Fruit fly (Drosophila melanogaster) whole organism, embryonic: ENCODE results near the gene RabX6.
A peak's percentile ranks its signal among the peaks of the same experiment; 100 is the strongest.

ENCODE experiments used
- CG10321 ChIP-seq: fragments of 200-800 bp; sonication (Bioruptor generic); IDR thresholded peaks from 2 replicates; pipeline ENCODE4 v1.3.6; 2022; ENCODE audit warnings: missing biosample characterization, missing genetic modification characterization
- CG11456 ChIP-seq: fragments of 200-800 bp; sonication (Bioruptor generic); IDR thresholded peaks from 3 replicates; pipeline ENCODE4 v1.3.6; 2022; ENCODE audit warnings: missing biosample characterization, missing genetic modification characterization
- CG12104 ChIP-seq: fragments of 200-800 bp; sonication (Bioruptor generic); optimal IDR thresholded peaks from 3 replicates; lab custom pipeline; 2016; ENCODE audit warnings: missing biosample characterization, missing genetic modification characterization
- CG12236 ChIP-seq: fragments of 200-800 bp; sonication (Bioruptor generic); optimal IDR thresholded peaks from 2 replicates; lab custom pipeline; 2016; ENCODE audit warnings: missing biosample characterization, missing genetic modification characterization
- CG12942 ChIP-seq: fragments of 200-800 bp; sonication (Bioruptor generic); optimal IDR thresholded peaks from 3 replicates; lab custom pipeline; 2016; ENCODE audit warnings: missing biosample characterization, missing genetic modification characterization
- CG16779 ChIP-seq: fragments of 200-800 bp; sonication (Bioruptor generic); IDR thresholded peaks from 2 replicates; pipeline ENCODE4 v1.3.6; 2022; ENCODE audit warnings: missing biosample characterization, missing genetic modification characterization
- CG17186 ChIP-seq: fragments of 200-800 bp; sonication (Bioruptor generic); optimal IDR thresholded peaks from 3 replicates; lab custom pipeline; 2017; ENCODE audit warnings: missing biosample characterization, missing genetic modification reagents, missing genetic modification characterization
- CG18262 ChIP-seq: fragments of 200-800 bp; optimal IDR thresholded peaks from 3 replicates; lab custom pipeline; 2019; ENCODE audit warnings: missing biosample characterization, mild to moderate bottlenecking, missing genetic modification characterization, moderate library complexity
- CG2116 ChIP-seq: fragments of 200-800 bp; sonication (Bioruptor generic); optimal IDR thresholded peaks from 3 replicates; lab custom pipeline; 2018; ENCODE audit warnings: missing biosample characterization, mild to moderate bottlenecking, missing genetic modification characterization
- CG2875 ChIP-seq: fragments of 200-800 bp; sonication (Bioruptor generic); optimal IDR thresholded peaks from 2 replicates; lab custom pipeline; 2017; ENCODE audit warnings: missing biosample characterization, mild to moderate bottlenecking, missing genetic modification characterization, missing genetic modification reagents
- CG33557 ChIP-seq: fragments of 200-800 bp; sonication (Bioruptor generic); optimal IDR thresholded peaks from 2 replicates; lab custom pipeline; 2019; ENCODE audit warnings: missing biosample characterization, mild to moderate bottlenecking, missing genetic modification characterization, moderate library complexity
- CG3838 ChIP-seq: fragments of 200-800 bp; sonication (Bioruptor generic); optimal IDR thresholded peaks from 3 replicates; lab custom pipeline; 2016; ENCODE audit warnings: missing biosample characterization, missing genetic modification characterization
- CG5180 ChIP-seq: fragments of 200-800 bp; sonication (Bioruptor generic); optimal IDR thresholded peaks from 3 replicates; lab custom pipeline; 2017; ENCODE audit warnings: missing biosample characterization, missing genetic modification characterization, mild to moderate bottlenecking, moderate library complexity, missing genetic modification reagents
- CG6175 ChIP-seq: fragments of 200-800 bp; sonication (Bioruptor generic); IDR thresholded peaks from 3 replicates; pipeline ENCODE4 v1.3.6; 2022; ENCODE audit warnings: missing biosample characterization, missing genetic modification characterization
- CG6272 ChIP-seq: fragments of 200-800 bp; sonication (Bioruptor generic); IDR thresholded peaks from 2 replicates; pipeline ENCODE4 v1.3.6; 2022; ENCODE audit warnings: missing biosample characterization, missing genetic modification characterization
- CG7745 ChIP-seq: fragments of 200-800 bp; sonication (Bioruptor generic); optimal IDR thresholded peaks from 2 replicates; lab custom pipeline; 2018; ENCODE audit warnings: missing biosample characterization, mild to moderate bottlenecking, missing genetic modification characterization, moderate library complexity
- CG8359 ChIP-seq: fragments of 200-800 bp; sonication (Bioruptor generic); optimal IDR thresholded peaks from 2 replicates; lab custom pipeline; 2017; ENCODE audit warnings: missing biosample characterization, mild to moderate bottlenecking, missing genetic modification characterization, borderline replicate concordance
- CG8765 ChIP-seq: fragments of 200-800 bp; sonication (Bioruptor generic); IDR thresholded peaks from 2 replicates; pipeline ENCODE4 v1.3.6; 2022; ENCODE audit warnings: missing biosample characterization, missing genetic modification characterization
- CG9215 ChIP-seq: fragments of 200-800 bp; sonication (Bioruptor generic); IDR thresholded peaks from 2 replicates; pipeline ENCODE4 v1.3.6; 2022; ENCODE audit warnings: missing biosample characterization, missing genetic modification characterization
- CG9437 ChIP-seq: fragments of 200-800 bp; sonication (Bioruptor generic); optimal IDR thresholded peaks from 2 replicates; lab custom pipeline; 2018; ENCODE audit warnings: missing biosample characterization, mild to moderate bottlenecking, missing genetic modification characterization
- CHES-1-like ChIP-seq: fragments of 200-800 bp; sonication (Bioruptor generic); optimal IDR thresholded peaks from 2 replicates; lab custom pipeline; 2016; ENCODE audit warnings: missing biosample characterization, missing genetic modification characterization
- CTCF ChIP-seq: fragments of 200-800 bp; sonication (Bioruptor generic); optimal IDR thresholded peaks from 2 replicates; lab custom pipeline; 2017; ENCODE audit warnings: missing biosample characterization, mild to moderate bottlenecking, missing genetic modification characterization, moderate library complexity
- CoRest ChIP-seq: fragments of 200-800 bp; sonication (Bioruptor generic); optimal IDR thresholded peaks from 3 replicates; lab custom pipeline; 2018; ENCODE audit warnings: missing biosample characterization, mild to moderate bottlenecking, missing genetic modification characterization, moderate library complexity
- E2f2 ChIP-seq: fragments of 200-800 bp; sonication (Bioruptor generic); IDR thresholded peaks from 2 replicates; pipeline ENCODE4 v1.3.6; 2022; ENCODE audit warnings: missing biosample characterization, missing genetic modification characterization
- Elba2 ChIP-seq: fragments of 200-800 bp; sonication (Bioruptor generic); optimal IDR thresholded peaks from 3 replicates; lab custom pipeline; 2016; ENCODE audit warnings: missing biosample characterization, missing genetic modification characterization
- Fer3 ChIP-seq: fragments of 200-800 bp; sonication (Bioruptor generic); optimal IDR thresholded peaks from 2 replicates; lab custom pipeline; 2018; ENCODE audit warnings: missing biosample characterization, mild to moderate bottlenecking, missing genetic modification characterization, moderate library complexity
- MTF-1 ChIP-seq: fragments of 200-800 bp; sonication (Bioruptor generic); optimal IDR thresholded peaks from 2 replicates; lab custom pipeline; 2018; ENCODE audit warnings: missing biosample characterization, mild to moderate bottlenecking, missing genetic modification characterization, borderline replicate concordance
- NC2α ChIP-seq: fragments of 200-800 bp; sonication (Bioruptor generic); optimal IDR thresholded peaks from 2 replicates; lab custom pipeline; 2016; ENCODE audit warnings: missing biosample characterization, missing genetic modification characterization
- Oli ChIP-seq: fragments of 200-800 bp; sonication (Bioruptor generic); optimal IDR thresholded peaks from 2 replicates; lab custom pipeline; 2018; ENCODE audit warnings: missing biosample characterization, mild to moderate bottlenecking, missing genetic modification characterization, moderate library complexity
- Pdp1 ChIP-seq, 2 experiments: fragments of 200-800 bp; sonication (Bioruptor generic); optimal IDR thresholded peaks; 3 replicates each; lab custom pipeline; 2016; ENCODE audit warnings: missing biosample characterization in 2 of 2, missing genetic modification characterization in 2 of 2, mild to moderate bottlenecking in 1 of 2, moderate library complexity in 1 of 2
- Stat92E ChIP-seq, 3 experiments: fragments of >200 bp in 2 of 3; fragments of 200-800 bp in 1 of 3; sonication (Bioruptor generic) in 1 of 3; optimal IDR thresholded peaks; 2 replicates each; lab custom pipeline; 2017 to 2019; ENCODE audit warnings: missing biosample characterization in 3 of 3, missing genetic modification characterization in 3 of 3, mild to moderate bottlenecking in 1 of 3, moderate library complexity in 1 of 3
- Vsx1 ChIP-seq: fragments of 200-800 bp; sonication (Bioruptor generic); optimal IDR thresholded peaks from 2 replicates; lab custom pipeline; 2017; ENCODE audit warnings: missing biosample characterization, mild to moderate bottlenecking, missing genetic modification characterization, missing genetic modification reagents
- Xbp1 ChIP-seq: fragments of 200-800 bp; sonication (Bioruptor generic); optimal IDR thresholded peaks from 3 replicates; lab custom pipeline; 2016; ENCODE audit warnings: missing biosample characterization, mild to moderate bottlenecking, missing genetic modification characterization
- btn ChIP-seq: fragments of 200-800 bp; sonication (Bioruptor generic); optimal IDR thresholded peaks from 2 replicates; lab custom pipeline; 2016; ENCODE audit warnings: missing biosample characterization, missing genetic modification characterization
- dati ChIP-seq: fragments of 200-800 bp; sonication (Bioruptor generic); IDR thresholded peaks from 2 replicates; pipeline ENCODE4 v1.3.6; 2022; ENCODE audit warnings: missing biosample characterization, missing genetic modification characterization
- fd96Cb ChIP-seq: fragments of 200-800 bp; sonication (Bioruptor generic); optimal IDR thresholded peaks from 2 replicates; lab custom pipeline; 2018; ENCODE audit warnings: missing biosample characterization, mild to moderate bottlenecking, missing genetic modification characterization, moderate library complexity
- gcm2 ChIP-seq: fragments of 200-800 bp; sonication (Bioruptor generic); optimal IDR thresholded peaks from 2 replicates; lab custom pipeline; 2016; ENCODE audit warnings: missing biosample characterization, missing genetic modification characterization
- ind ChIP-seq: fragments of 200-800 bp; sonication (Bioruptor generic); optimal IDR thresholded peaks from 3 replicates; lab custom pipeline; 2016; ENCODE audit warnings: missing biosample characterization, missing genetic modification characterization
- nau ChIP-seq: fragments of 200-800 bp; sonication (Bioruptor generic); optimal IDR thresholded peaks from 3 replicates; lab custom pipeline; 2017; ENCODE audit warnings: missing biosample characterization, mild to moderate bottlenecking, missing genetic modification characterization, missing genetic modification reagents
- p53 ChIP-seq: fragments of 200-800 bp; sonication (Bioruptor generic); optimal IDR thresholded peaks from 2 replicates; lab custom pipeline; 2016; ENCODE audit warnings: missing biosample characterization, missing genetic modification characterization
- prd ChIP-seq, 3 experiments: fragments of >200 bp in 2 of 3; fragments of 200-800 bp in 1 of 3; sonication (Bioruptor generic) in 1 of 3; optimal IDR thresholded peaks in 2 of 3; IDR thresholded peaks in 1 of 3; 2 replicates in 2 of 3; 3 replicates in 1 of 3; pipeline versions ENCODE4 v1.3.6 to Lab custom; 2017 to 2022; ENCODE audit warnings: missing biosample characterization in 1 of 3, missing genetic modification characterization in 1 of 3
- repo ChIP-seq: fragments of 200-800 bp; sonication (Bioruptor generic); optimal IDR thresholded peaks from 2 replicates; lab custom pipeline; 2016; ENCODE audit warnings: missing biosample characterization, missing genetic modification characterization
- run ChIP-seq: fragments of 200-800 bp; sonication (Bioruptor generic); optimal IDR thresholded peaks from 3 replicates; lab custom pipeline; 2018; ENCODE audit warnings: missing biosample characterization, mild to moderate bottlenecking, missing genetic modification characterization
- tio ChIP-seq: fragments of 200-800 bp; sonication (Bioruptor generic); optimal IDR thresholded peaks from 2 replicates; lab custom pipeline; 2017; ENCODE audit warnings: missing biosample characterization, missing genetic modification characterization, inconsistent platforms
- ttk ChIP-seq: fragments of 200-800 bp; sonication (Bioruptor generic); IDR thresholded peaks from 2 replicates; pipeline ENCODE4 v2.1.2; 2022; ENCODE audit warnings: missing biosample characterization, missing genetic modification characterization
- tup ChIP-seq: fragments of 200-800 bp; sonication (Bioruptor generic); optimal IDR thresholded peaks from 2 replicates; lab custom pipeline; 2016; ENCODE audit warnings: missing biosample characterization, mild to moderate bottlenecking, missing genetic modification characterization, moderate library complexity
- vfl ChIP-seq: fragments of 200-800 bp; sonication (Bioruptor generic); optimal IDR thresholded peaks from 2 replicates; lab custom pipeline; 2016; ENCODE audit warnings: missing biosample characterization, missing genetic modification characterization
- wdn ChIP-seq: fragments of 200-800 bp; sonication (Bioruptor generic); IDR thresholded peaks from 2 replicates; pipeline ENCODE4 v1.3.6; 2022; ENCODE audit warnings: missing biosample characterization, missing genetic modification characterization
- zfh2 ChIP-seq: fragments of 200-800 bp; sonication (Bioruptor generic); optimal IDR thresholded peaks from 2 replicates; lab custom pipeline; 2016; ENCODE audit warnings: missing biosample characterization, missing genetic modification characterization

RabX6 gene

DNA sequence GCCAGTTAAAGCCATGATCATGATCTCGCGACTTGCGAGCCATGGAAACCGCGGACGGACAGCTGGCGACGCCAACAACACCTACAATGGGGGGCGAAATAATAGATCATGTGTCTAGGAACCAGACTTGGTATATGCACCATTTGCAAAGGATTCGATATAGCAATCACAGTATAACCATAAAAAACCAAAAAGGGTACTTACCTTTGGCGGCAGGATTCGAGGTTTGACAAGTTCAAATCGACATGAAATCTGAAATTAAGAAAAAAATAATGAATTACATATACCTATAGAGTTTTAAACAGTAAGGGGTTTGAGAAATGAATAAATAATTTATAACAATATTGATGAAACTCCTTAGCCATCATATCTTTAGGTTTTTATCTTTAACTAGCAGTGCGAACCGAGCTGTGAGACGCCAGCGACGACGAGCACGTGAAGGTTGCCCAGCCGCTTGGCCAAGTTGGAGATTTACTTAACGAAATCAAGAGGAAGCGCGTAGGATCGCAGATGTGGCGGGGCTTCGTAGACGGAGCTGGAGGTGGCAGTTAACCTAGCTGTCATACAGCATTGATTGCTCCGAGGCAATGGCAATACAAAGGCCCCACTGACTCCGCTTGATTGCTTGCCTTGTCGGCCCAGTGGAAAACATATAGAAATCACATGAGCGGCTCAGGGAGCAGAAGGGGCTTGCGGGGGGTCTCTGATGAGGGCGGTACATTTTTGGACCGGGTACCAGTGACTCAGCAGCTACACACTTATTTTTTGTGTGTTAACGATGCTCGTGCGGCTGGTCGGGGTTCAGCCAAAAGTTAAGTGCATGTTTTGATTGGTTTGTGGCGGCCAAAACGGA lies 43.8 kb downstream of the RabX6 start (continued):
- no peak for TF ChIP-seq gcm2 (GFP tag; lab: Kevin White, UChicago)
- no peak for TF ChIP-seq CG3838 (GFP tag; lab: Kevin White, UChicago)
- TF ChIP-seq CG6175 = peak; percentile 51; the same call in 1 of the 3 replicates
- TF ChIP-seq CG2875 (GFP tag; lab: Kevin White, UChicago) = no peak
- TF ChIP-seq Pdp1 (GFP tag; optimal IDR thresholded peaks at IDR 0.05; lab: Kevin White, UChicago) = peak in 1 of 2 experiments; percentile 8
- TF ChIP-seq CG12942 = no peak
- TF ChIP-seq CG7745 (tag; lab: Kevin White, UChicago) = no peak
- peak; percentile 15 for TF ChIP-seq ind (GFP tag; lab: Kevin White, UChicago)
- no peak for TF ChIP-seq CG6272 (GFP tag; lab: Robert Waterston, UW)
- no peak for TF ChIP-seq MTF-1
- no peak for TF ChIP-seq run (tag; lab: Kevin White, UChicago)
- no peak for TF ChIP-seq CG10321 (GFP tag; lab: Robert Waterston, UW)
- TF ChIP-seq wdn = no peak
- TF ChIP-seq CoRest (tag; lab: Kevin White, UChicago) = peak; percentile 45
- no peak for TF ChIP-seq Stat92E (GFP tag; optimal IDR thresholded peaks at IDR 0.05; lab: Kevin White, UChicago)
- no peak for TF ChIP-seq CG8359 (GFP tag; lab: Kevin White, UChicago)
- TF ChIP-seq vfl (GFP tag; lab: Kevin White, UChicago) = no peak
- TF ChIP-seq CG12104 (GFP tag; lab: Kevin White, UChicago) = no peak
- no peak for TF ChIP-seq prd (optimal IDR thresholded peaks at IDR 0.05; lab: Kevin White, UChicago)
- TF ChIP-seq prd (GFP tag; IDR thresholded peaks at IDR 0.05; lab: Robert Waterston, UW) = peak; percentile 44; the same call in 1 of the 3 replicates
- peak; percentile 22 for TF ChIP-seq tio
- TF ChIP-seq Vsx1 (GFP tag; lab: Kevin White, UChicago) = no peak
- no peak for TF ChIP-seq CG2116 (GFP tag; lab: Kevin White, UChicago)
- TF ChIP-seq CG9437 (GFP tag; lab: Kevin White, UChicago) = peak; percentile 25
- no peak for TF ChIP-seq Fer3
- TF ChIP-seq zfh2 (GFP tag; lab: Kevin White, UChicago) = no peak
- TF ChIP-seq ttk (GFP tag; lab: Robert Waterston, UW) = no peak
- no peak for TF ChIP-seq CG16779 (GFP tag; lab: Robert Waterston, UW)
- no peak for TF ChIP-seq p53 (GFP tag; lab: Kevin White, UChicago)
- no peak for TF ChIP-seq E2f2
- TF ChIP-seq CG33557 (GFP tag; lab: Kevin White, UChicago) = no peak
- TF ChIP-seq CG11456 = no peak
- TF ChIP-seq CG9215 (GFP tag; lab: Robert Waterston, UW) = no peak
- no peak for TF ChIP-seq CG5180 (GFP tag; lab: Kevin White, UChicago)
- no peak for TF ChIP-seq CG8765 (GFP tag; lab: Robert Waterston, UW)
- TF ChIP-seq NC2α (GFP tag; lab: Kevin White, UChicago) = no peak
- peak; percentile 21 for TF ChIP-seq fd96Cb (tag; lab: Kevin White, UChicago)
- no peak for TF ChIP-seq CG12236 (GFP tag; lab: Kevin White, UChicago)
- TF ChIP-seq nau (GFP tag; lab: Kevin White, UChicago) = no peak
- TF ChIP-seq Xbp1 = no peak
- TF ChIP-seq repo (GFP tag; lab: Kevin White, UChicago) = no peak
- TF ChIP-seq CG18262 = peak; percentile 57
- TF ChIP-seq tup (GFP tag; lab: Kevin White, UChicago) = no peak
- no peak for TF ChIP-seq CTCF (GFP tag; lab: Kevin White, UChicago)
- TF ChIP-seq Elba2 (GFP tag; lab: Kevin White, UChicago) = no peak
- peak; percentile 48 for TF ChIP-seq Oli (tag; lab: Kevin White, UChicago)
- no peak for TF ChIP-seq btn
- no peak for TF ChIP-seq dati
- no peak for TF ChIP-seq CG17186 (GFP tag; lab: Kevin White, UChicago)
- no peak for TF ChIP-seq CHES-1-like (GFP tag; lab: Kevin White, UChicago)
